Worm (Caenorhabditis elegans) whole organism, L4 larva: ENCODE data around the gene K08H10.10.
A peak's percentile ranks its signal among the peaks of the same experiment; 100 is the strongest.
"Not testable (repeated sequence)": the region's sequence is repeated elsewhere in the genome, so short reads cannot be mapped to it uniquely, and the experiment has no call there.

Experiments
- F10B5.3 ChIP-seq: sonication (generic microtip); optimal IDR thresholded peaks from 2 replicates; lab custom pipeline; 2016; ENCODE audit warnings: mild to moderate bottlenecking, missing genetic modification characterization, missing compliant biosample characterization
- F26F4.8 ChIP-seq: fragments of 200-800 bp; sonication (Bioruptor generic); conservative IDR thresholded peaks from 2 replicates; pipeline ENCODE4 v1.3.6; 2022; ENCODE audit warnings: missing genetic modification characterization, missing compliant biosample characterization
- ama-1 ChIP-seq: fragments of 150-350 bp; optimal IDR thresholded peaks from 2 replicates; lab custom pipeline; 2014; ENCODE audit warnings: inconsistent platforms, mixed read lengths
- dmd-8 ChIP-seq: fragments of 200-800 bp; sonication (Bioruptor generic); IDR thresholded peaks from 2 replicates; pipeline ENCODE4 v1.3.6; 2022; ENCODE audit warnings: missing genetic modification characterization, missing compliant biosample characterization
- dmd-9 ChIP-seq: fragments of 200-800 bp; sonication (Bioruptor generic); IDR thresholded peaks from 2 replicates; pipeline ENCODE4 v1.3.6; 2022; ENCODE audit warnings: missing genetic modification reagents, missing genetic modification characterization, missing compliant biosample characterization
- hlh-11 ChIP-seq: fragments of 200-800 bp; sonication (Bioruptor generic); optimal IDR thresholded peaks from 2 replicates; lab custom pipeline; 2018; ENCODE audit warnings: mild to moderate bottlenecking, missing genetic modification characterization, missing compliant biosample characterization
- lsy-2 ChIP-seq, 2 experiments: fragments of 150-350 bp in 1 of 2; sonication (generic microtip) in 1 of 2; optimal IDR thresholded peaks; 2 replicates each; lab custom pipeline; 2014 to 2017; ENCODE audit warnings: missing biosample characterization in 2 of 2, missing genetic modification characterization in 2 of 2
- mdt-29 ChIP-seq: fragments of 200-800 bp; sonication (Bioruptor generic); IDR thresholded peaks from 2 replicates; pipeline ENCODE4 v1.3.6; 2022; ENCODE audit warnings: missing genetic modification reagents, missing genetic modification characterization, missing compliant biosample characterization
- nhr-11 ChIP-seq: fragments of 150-350 bp; optimal IDR thresholded peaks from 2 replicates; lab custom pipeline; 2014; ENCODE audit warnings: missing biosample characterization, missing genetic modification characterization
- nhr-42 ChIP-seq: fragments of 200-800 bp; sonication (Bioruptor generic); IDR thresholded peaks from 2 replicates; pipeline ENCODE4 v1.3.6; 2022; ENCODE audit warnings: missing genetic modification characterization, missing compliant biosample characterization
- skn-1 ChIP-seq: fragments of 150-350 bp; optimal IDR thresholded peaks from 2 replicates; lab custom pipeline; 2014; ENCODE audit warnings: missing biosample characterization, missing genetic modification characterization
- tag-97 ChIP-seq: fragments of 200-800 bp; sonication (Bioruptor generic); IDR thresholded peaks from 2 replicates; pipeline ENCODE4 v1.3.6; 2022; ENCODE audit warnings: missing genetic modification characterization, missing compliant biosample characterization
- unc-39 ChIP-seq: sonication (generic microtip); optimal IDR thresholded peaks from 2 replicates; lab custom pipeline; 2017; ENCODE audit warnings: missing biosample characterization, missing genetic modification characterization
- unc-62 ChIP-seq, 3 experiments: fragments of 150-350 bp in 1 of 3; sonication (generic microtip); optimal IDR thresholded peaks in 2 of 3; peaks in 1 of 3; 1 replicate in 1 of 3; 2 replicates in 2 of 3; lab custom pipeline; 2014 to 2017; ENCODE audit warnings: missing biosample characterization in 3 of 3, missing genetic modification characterization in 3 of 3, missing genetic modification reagents in 3 of 3, missing genotype in 1 of 3

ce11 chrV:10049192-10049816, 48.4 kb downstream of the K08H10.10 start:
- TF ChIP-seq F26F4.8 (GFP tag; lab: Robert Waterston, UW); lsy-2 (tag; optimal IDR thresholded peaks at IDR 0.05; lab: Kevin White, UChicago); skn-1; unc-62 (GFP tag; optimal IDR thresholded peaks at IDR 0.05 in 1 of 2; lab: Kevin White, UChicago); unc-62 (tag; optimal IDR thresholded peaks at IDR 0.05; lab: Kevin White, UChicago); ama-1; hlh-11 (tag; lab: Kevin White, UChicago); nhr-42 (GFP tag; lab: Robert Waterston, UW); unc-39 (tag; lab: Kevin White, UChicago); nhr-11; F10B5.3; tag-97 (GFP tag; lab: Robert Waterston, UW): not testable (repeated sequence)
- TF ChIP-seq mdt-29 (GFP tag; lab: Robert Waterston, UW) (peak; percentile 64), dmd-9 (GFP tag; lab: Robert Waterston, UW) (0 out of 2 replicates have a peak, but pooled peaks have one; percentile 36), dmd-8 (0 out of 2 replicates have a peak, but pooled peaks have one; percentile 26)
